Worm (Caenorhabditis elegans) whole organism, mixed stage, embryonic: ENCODE results near the gene srh-220.
A peak's percentile ranks its signal among the peaks of the same experiment; 100 is the strongest.

Experiments used
- M03D4.4 ChIP-seq: sonication (generic microtip); optimal IDR thresholded peaks from 2 replicates; lab custom pipeline; 2017; ENCODE audit warnings: mild to moderate bottlenecking, missing genetic modification characterization, missing compliant biosample characterization
- bed-3 ChIP-seq: fragments of 200-800 bp; sonication (Bioruptor generic); optimal IDR thresholded peaks from 3 replicates; lab custom pipeline; 2018; ENCODE audit warnings: mild to moderate bottlenecking, missing genetic modification characterization, moderate library complexity, missing compliant biosample characterization
- blmp-1 ChIP-seq: fragments of 150-350 bp; optimal IDR thresholded peaks from 2 replicates; lab custom pipeline; 2014; ENCODE audit warnings: missing biosample characterization, missing genetic modification characterization
- ceh-39 ChIP-seq: fragments of 150-350 bp; optimal IDR thresholded peaks from 2 replicates; lab custom pipeline; 2014; ENCODE audit warnings: missing biosample characterization, missing genetic modification characterization
- ceh-43 ChIP-seq: fragments of 200-800 bp; sonication (Bioruptor generic); optimal IDR thresholded peaks from 2 replicates; lab custom pipeline; 2018; ENCODE audit warnings: mild to moderate bottlenecking, missing genetic modification characterization, moderate library complexity, missing compliant biosample characterization
- ceh-83 ChIP-seq: fragments of 200-800 bp; sonication (Bioruptor generic); optimal IDR thresholded peaks from 2 replicates; lab custom pipeline; 2018; ENCODE audit warnings: mild to moderate bottlenecking, missing genetic modification characterization, missing compliant biosample characterization
- ces-1 ChIP-seq: fragments of 150-350 bp; optimal IDR thresholded peaks from 2 replicates; lab custom pipeline; 2014; ENCODE audit warnings: missing biosample characterization, missing genetic modification reagents, missing genetic modification characterization
- cnd-1 ChIP-seq: fragments of 200-800 bp; sonication (Bioruptor generic); optimal IDR thresholded peaks from 2 replicates; lab custom pipeline; 2018; ENCODE audit warnings: mild to moderate bottlenecking, missing genetic modification characterization, missing compliant biosample characterization
- drap-1 ChIP-seq: fragments of 200-800 bp; sonication (Bioruptor generic); optimal IDR thresholded peaks from 3 replicates; lab custom pipeline; 2018; ENCODE audit warnings: mild to moderate bottlenecking, missing genetic modification characterization, missing compliant biosample characterization
- elt-1 ChIP-seq: sonication (generic microtip); optimal IDR thresholded peaks from 2 replicates; lab custom pipeline; 2017; ENCODE audit warnings: missing genetic modification characterization, mild to moderate bottlenecking, missing compliant biosample characterization, antibody characterized with exemption, moderate library complexity, borderline replicate concordance; ENCODE audit not compliant: insufficient read depth
- flh-1 ChIP-seq: fragments of 200-800 bp; sonication (Bioruptor generic); optimal IDR thresholded peaks from 2 replicates; lab custom pipeline; 2018; ENCODE audit warnings: mild to moderate bottlenecking, missing genetic modification characterization, moderate library complexity, missing compliant biosample characterization
- ham-2 ChIP-seq: fragments of 200-800 bp; sonication (Bioruptor generic); optimal IDR thresholded peaks from 2 replicates; lab custom pipeline; 2018; ENCODE audit warnings: mild to moderate bottlenecking, missing genetic modification characterization, missing compliant biosample characterization
- hlh-1 ChIP-seq: fragments of 150-350 bp; optimal IDR thresholded peaks from 2 replicates; lab custom pipeline; 2014; ENCODE audit warnings: missing biosample characterization, missing genetic modification reagents, missing genetic modification characterization
- lin-13 ChIP-seq: fragments of 150-350 bp; optimal IDR thresholded peaks from 2 replicates; lab custom pipeline; 2014; ENCODE audit warnings: missing biosample characterization, missing genetic modification characterization
- lin-32 ChIP-seq: fragments of 200-800 bp; sonication (Bioruptor generic); optimal IDR thresholded peaks from 2 replicates; lab custom pipeline; 2018; ENCODE audit warnings: mild to moderate bottlenecking, missing genetic modification characterization, missing compliant biosample characterization
- lsy-2 ChIP-seq: fragments of 150-350 bp; optimal IDR thresholded peaks from 2 replicates; lab custom pipeline; 2014; ENCODE audit warnings: missing biosample characterization, missing genetic modification characterization
- mep-1 ChIP-seq: fragments of 150-350 bp; optimal IDR thresholded peaks from 2 replicates; lab custom pipeline; 2017; ENCODE audit warnings: missing biosample characterization, missing genetic modification reagents, missing genetic modification characterization, inconsistent platforms
- mls-2 ChIP-seq: sonication (generic microtip); optimal IDR thresholded peaks from 2 replicates; lab custom pipeline; 2016; ENCODE audit warnings: mild to moderate bottlenecking, missing genetic modification characterization, moderate library complexity, missing compliant biosample characterization
- nhr-237 ChIP-seq: fragments of 150-350 bp; optimal IDR thresholded peaks from 2 replicates; lab custom pipeline; 2014; ENCODE audit warnings: missing biosample characterization, missing genetic modification characterization
- nhr-28 ChIP-seq: fragments of 150-350 bp; optimal IDR thresholded peaks from 2 replicates; lab custom pipeline; 2014; ENCODE audit warnings: missing biosample characterization, missing genetic modification characterization
- nhr-76 ChIP-seq: sonication (generic microtip); optimal IDR thresholded peaks from 2 replicates; lab custom pipeline; 2017; ENCODE audit warnings: missing biosample characterization, missing genetic modification characterization
- pha-4 ChIP-seq: fragments of 150-350 bp; optimal IDR thresholded peaks from 2 replicates; lab custom pipeline; 2018; ENCODE audit warnings: missing biosample characterization, missing genetic modification reagents, missing genetic modification characterization
- sem-2 ChIP-seq: fragments of 200-800 bp; sonication (Bioruptor generic); optimal IDR thresholded peaks from 2 replicates; lab custom pipeline; 2018; ENCODE audit warnings: mild to moderate bottlenecking, missing genetic modification characterization, missing compliant biosample characterization
- snpc-4 ChIP-seq: fragments of 150-350 bp; optimal IDR thresholded peaks from 2 replicates; lab custom pipeline; 2014; ENCODE audit warnings: missing biosample characterization, missing genetic modification characterization
- tbx-8 ChIP-seq: fragments of 200-800 bp; sonication (Bioruptor generic); optimal IDR thresholded peaks from 2 replicates; lab custom pipeline; 2018; ENCODE audit warnings: mild to moderate bottlenecking, missing genetic modification characterization, moderate library complexity, missing compliant biosample characterization
- unc-120 ChIP-seq: sonication (generic microtip); optimal IDR thresholded peaks from 2 replicates; lab custom pipeline; 2017; ENCODE audit warnings: missing genetic modification characterization, missing compliant biosample characterization; ENCODE audit not compliant: poor library complexity, severe bottlenecking
- unc-39 ChIP-seq: fragments of 150-350 bp; optimal IDR thresholded peaks from 2 replicates; lab custom pipeline; 2014; ENCODE audit warnings: missing biosample characterization, missing genetic modification characterization
- unc-62 ChIP-seq: fragments of 150-350 bp; optimal IDR thresholded peaks from 2 replicates; lab custom pipeline; 2014; ENCODE audit warnings: missing biosample characterization, missing genetic modification reagents, missing genetic modification characterization
- zip-8 ChIP-seq: fragments of 150-350 bp; optimal IDR thresholded peaks from 2 replicates; lab custom pipeline; 2014; ENCODE audit warnings: missing biosample characterization, missing genetic modification characterization
- ztf-11 ChIP-seq: fragments of 150-350 bp; optimal IDR thresholded peaks from 2 replicates; lab custom pipeline; 2014; ENCODE audit warnings: missing biosample characterization, missing genetic modification characterization

The srh-220 gene

ce11 chrIV:3977965-3978523 lies at the start of gene srh-220:
Gene srh-220 (minus strand): TSS chrIV:3978015.
- TF ChIP-seq pha-4 (tag; lab: Kevin White, UChicago) (no peak), drap-1 (GFP tag; lab: Kevin White, UChicago) (no peak), snpc-4 (tag; lab: Kevin White, UChicago) (no peak), sem-2 (no peak)

- TF ChIP-seq lsy-2 (tag; lab: Kevin White, UChicago), result no peak
- TF ChIP-seq hlh-1 (tag; lab: Kevin White, UChicago), result peak; percentile 14
- peak; percentile 39 for TF ChIP-seq unc-120 (tag; lab: Kevin White, UChicago)
- TF ChIP-seq nhr-76 (tag; lab: Kevin White, UChicago), result no peak
- no peak for TF ChIP-seq ces-1
- no peak for TF ChIP-seq ceh-39 (tag; lab: Kevin White, UChicago)
- no peak for TF ChIP-seq unc-39 (tag; lab: Kevin White, UChicago)
- no peak for TF ChIP-seq nhr-28 (tag; lab: Kevin White, UChicago)
- TF ChIP-seq cnd-1 (tag; lab: Kevin White, UChicago), result no peak
- no peak for TF ChIP-seq blmp-1
- TF ChIP-seq mls-2, result no peak
- TF ChIP-seq snpc-4 (tag; lab: Kevin White, UChicago), result no peak
- TF ChIP-seq M03D4.4, result no peak
- TF ChIP-seq ham-2 (GFP tag; lab: Kevin White, UChicago), result no peak
- no peak for TF ChIP-seq flh-1 (GFP tag; lab: Kevin White, UChicago)
- no peak for TF ChIP-seq mep-1
- TF ChIP-seq ztf-11 (tag; lab: Kevin White, UChicago), result no peak
Measured at ce11 chrIV:4027106-4027888, 49.5 kb upstream of the srh-220 start.

ce11 chrIV:4025923-4026322 lies 48.1 kb upstream of the srh-220 start:
- no peak for TF ChIP-seq ceh-83
- peak; percentile 12 for TF ChIP-seq hlh-1 (tag; lab: Kevin White, UChicago)

- TF ChIP-seq cnd-1 (tag; lab: Kevin White, UChicago) (no peak), mep-1 (no peak), snpc-4 (tag; lab: Kevin White, UChicago) (no peak), mls-2 (no peak), sem-2 (no peak), tbx-8 (GFP tag; lab: Kevin White, UChicago) (no peak), ceh-83 (no peak), hlh-1 (tag; lab: Kevin White, UChicago) (peak; percentile 8), nhr-237 (peak; percentile 33), ztf-11 (tag; lab: Kevin White, UChicago) (no peak), lin-32 (GFP tag; lab: Kevin White, UChicago) (no peak), zip-8 (tag; lab: Kevin White, UChicago) (peak; percentile 55), ham-2 (GFP tag; lab: Kevin White, UChicago) (no peak), pha-4 (tag; lab: Kevin White, UChicago) (peak; percentile 34), blmp-1 (no peak)
Measured at ce11 chrIV:4024159-4025004, 46.6 kb upstream of the srh-220 start.

ce11 chrIV:4021847-4022780 lies 44.3 kb upstream of the srh-220 start:
- no peak for TF ChIP-seq drap-1 (GFP tag; lab: Kevin White, UChicago)
- no peak for TF ChIP-seq bed-3 (GFP tag; lab: Kevin White, UChicago)
- peak; percentile 18 for TF ChIP-seq unc-62 (GFP tag; lab: Kevin White, UChicago)
- no peak for TF ChIP-seq nhr-28 (tag; lab: Kevin White, UChicago)
- no peak for TF ChIP-seq sem-2
- peak; percentile 35 for TF ChIP-seq ces-1
- TF ChIP-seq lin-13 (tag; lab: Kevin White, UChicago), result no peak
- TF ChIP-seq elt-1 (tag; lab: Kevin White, UChicago), result peak; percentile 23
- no peak for TF ChIP-seq lsy-2 (tag; lab: Kevin White, UChicago)
- TF ChIP-seq pha-4 (tag; lab: Kevin White, UChicago), result peak; percentile 26
- no peak for TF ChIP-seq nhr-76 (tag; lab: Kevin White, UChicago)
- TF ChIP-seq nhr-237, result no peak
- TF ChIP-seq blmp-1, result peak; percentile 24
- TF ChIP-seq ceh-43 (GFP tag; lab: Kevin White, UChicago), result no peak
- TF ChIP-seq, all 35 proteins: peak for 5
